Fruit fly (Drosophila melanogaster): ENCODE measurements around the gene CG8004.

The CG8004 gene

dm6 chr3L:19907706-19908070, 20.6 kb downstream of the CG8004 start:
- TF ChIP-seq usp (GFP tag; optimal IDR thresholded peaks at IDR 0.05) = no peak

- TF ChIP-seq h (GFP tag; optimal IDR thresholded peaks at IDR 0.05) (peak; percentile 64), psq (GFP tag; optimal IDR thresholded peaks at IDR 0.05) (peak; percentile 14), Sp1 (GFP tag; optimal IDR thresholded peaks at IDR 0.05) (peak; percentile 22), Myc (optimal IDR thresholded peaks at IDR 0.05) (no peak), br (GFP tag; optimal IDR thresholded peaks at IDR 0.05) (peak; percentile 33), fru (GFP tag; optimal IDR thresholded peaks at IDR 0.05) (peak; percentile 10), GATAd (GFP tag; optimal IDR thresholded peaks at IDR 0.05) (no peak), Hnf4 (GFP tag; optimal IDR thresholded peaks at IDR 0.05) (peak; percentile 25), Dif (GFP tag; optimal IDR thresholded peaks at IDR 0.05; ENCODE audit: partially characterized antibody) (peak; percentile 4), Hr83 (GFP tag; optimal IDR thresholded peaks at IDR 0.05; ENCODE audit: poor library complexity, severe bottlenecking) (peak; percentile 64), dl (GFP tag; optimal IDR thresholded peaks at IDR 0.05; ENCODE audit: insufficient read depth in 1 of 2, partially characterized antibody in 2 of 2) (peak in 1 of 2 experiments; percentile 55), woc (GFP tag; optimal IDR thresholded peaks at IDR 0.05) (no peak), Rel (GFP tag; optimal IDR thresholded peaks at IDR 0.05) (peak; percentile 44), Rel (tag; optimal IDR thresholded peaks at IDR 0.05) (peak; percentile 84), rgr (GFP tag; optimal IDR thresholded peaks at IDR 0.05) (peak; percentile 41), OdsH (GFP tag; optimal IDR thresholded peaks at IDR 0.05) (peak; percentile 53), CG32264 (GFP tag; optimal IDR thresholded peaks at IDR 0.05) (no peak), N (GFP tag; optimal IDR thresholded peaks at IDR 0.05) (no peak), HLH106 (tag; optimal IDR thresholded peaks at IDR 0.05) (peak; percentile 34), tai (GFP tag; optimal IDR thresholded peaks at IDR 0.05) (no peak), foxo (GFP tag; optimal IDR thresholded peaks at IDR 0.05) (peak in 1 of 2 experiments; percentile 19), sv (GFP tag; optimal IDR thresholded peaks at IDR 0.05) (no peak)
Measured at dm6 chr3L:19906780-19907705, 21.3 kb downstream of the CG8004 start.

- TF ChIP-seq sage (GFP tag; optimal IDR thresholded peaks at IDR 0.05) = no peak
- no peak for TF ChIP-seq br (GFP tag; optimal IDR thresholded peaks at IDR 0.05)
- TF ChIP-seq tai (GFP tag; optimal IDR thresholded peaks at IDR 0.05) = no peak
- TF ChIP-seq GATAd (GFP tag; optimal IDR thresholded peaks at IDR 0.05) = no peak
- TF ChIP-seq N (GFP tag; optimal IDR thresholded peaks at IDR 0.05) = no peak
Measured at dm6 chr3L:19906148-19906752, 22.1 kb downstream of the CG8004 start.

dm6 chr3L:19905427-19905826, 22.9 kb downstream of the CG8004 start:
- no peak for TF ChIP-seq foxo (GFP tag; optimal IDR thresholded peaks at IDR 0.05)
- TF ChIP-seq CrebA (GFP tag; optimal IDR thresholded peaks at IDR 0.05; ENCODE audit: borderline replicate concordance) = no peak
- TF ChIP-seq h (GFP tag; optimal IDR thresholded peaks at IDR 0.05) = peak; percentile 35
- peak; percentile 33 for TF ChIP-seq ey (GFP tag; optimal IDR thresholded peaks at IDR 0.05)
- peak; percentile 31 for TF ChIP-seq sv (GFP tag; optimal IDR thresholded peaks at IDR 0.05)
- TF ChIP-seq OdsH (GFP tag; optimal IDR thresholded peaks at IDR 0.05) = peak; percentile 6
- peak; percentile 5 for TF ChIP-seq psq (GFP tag; optimal IDR thresholded peaks at IDR 0.05)
- TF ChIP-seq br (GFP tag; optimal IDR thresholded peaks at IDR 0.05) = peak; percentile 18
- TF ChIP-seq brk (GFP tag; optimal IDR thresholded peaks at IDR 0.05) = no peak
- peak; percentile 40 for TF ChIP-seq rgr (GFP tag; optimal IDR thresholded peaks at IDR 0.05)
- no peak for TF ChIP-seq Abd-B (GFP tag; optimal IDR thresholded peaks at IDR 0.05)
- no peak for TF ChIP-seq usp (GFP tag; optimal IDR thresholded peaks at IDR 0.05)
- TF ChIP-seq CG9705 (GFP tag; optimal IDR thresholded peaks at IDR 0.05) = no peak
